Worm (Caenorhabditis elegans) whole organism, L3 larva: ENCODE data around the gene C14A6.13.

Experiments used
- R02D3.7 ChIP-seq: fragments of 150-350 bp; optimal IDR thresholded peaks from 2 replicates; lab custom pipeline; 2014; ENCODE audit warnings: missing biosample characterization, missing genetic modification characterization
- ZK546.5 ChIP-seq: sonication (generic microtip); optimal IDR thresholded peaks from 2 replicates; lab custom pipeline; 2017; ENCODE audit warnings: missing biosample characterization, missing genetic modification characterization
- aly-2 ChIP-seq: fragments of 150-350 bp; optimal IDR thresholded peaks from 2 replicates; lab custom pipeline; 2014; ENCODE audit warnings: missing biosample characterization, missing genetic modification characterization
- ceh-16 ChIP-seq: sonication (generic microtip); optimal IDR thresholded peaks from 2 replicates; lab custom pipeline; 2017; ENCODE audit warnings: missing biosample characterization, missing genetic modification characterization
- ceh-28 ChIP-seq: fragments of 150-350 bp; optimal IDR thresholded peaks from 2 replicates; lab custom pipeline; 2014; ENCODE audit warnings: missing biosample characterization, missing genetic modification reagents, missing genetic modification characterization
- daf-12 ChIP-seq: fragments of 150-350 bp; optimal IDR thresholded peaks from 2 replicates; lab custom pipeline; 2014; ENCODE audit warnings: missing biosample characterization, missing genetic modification reagents, missing genetic modification characterization
- egl-27 ChIP-seq: sonication (generic microtip); optimal IDR thresholded peaks from 4 replicates; lab custom pipeline; 2017; ENCODE audit warnings: missing biosample characterization, missing genetic modification reagents, missing genetic modification characterization
- egl-5 ChIP-seq: fragments of 150-350 bp; optimal IDR thresholded peaks from 2 replicates; lab custom pipeline; 2017; ENCODE audit warnings: missing biosample characterization, missing genetic modification reagents, missing genetic modification characterization, inconsistent platforms
- elt-1 ChIP-seq: fragments of 150-350 bp; optimal IDR thresholded peaks from 2 replicates; lab custom pipeline; 2014; ENCODE audit warnings: missing biosample characterization, missing genetic modification characterization
- elt-2 ChIP-seq: sonication (generic microtip); optimal IDR thresholded peaks from 2 replicates; lab custom pipeline; 2016; ENCODE audit warnings: missing genetic modification reagents, mild to moderate bottlenecking, missing genetic modification characterization, missing compliant biosample characterization
- eor-1 ChIP-seq, 2 experiments: fragments of 150-350 bp; optimal IDR thresholded peaks; 2 replicates each; lab custom pipeline; 2014 to 2018; ENCODE audit warnings: missing biosample characterization in 2 of 2, missing genetic modification characterization in 2 of 2
- fkh-10 ChIP-seq: sonication (generic microtip); optimal IDR thresholded peaks from 2 replicates; lab custom pipeline; 2017; ENCODE audit warnings: missing biosample characterization, missing genetic modification reagents, missing genetic modification characterization
- fkh-2 ChIP-seq: fragments of 150-350 bp; optimal IDR thresholded peaks from 2 replicates; lab custom pipeline; 2014; ENCODE audit warnings: missing biosample characterization, missing genetic modification reagents, missing genetic modification characterization
- fos-1 ChIP-seq: fragments of 150-350 bp; optimal IDR thresholded peaks from 2 replicates; lab custom pipeline; 2014; ENCODE audit warnings: missing biosample characterization, missing genetic modification characterization
- hmg-11 ChIP-seq: sonication (generic microtip); optimal IDR thresholded peaks from 2 replicates; lab custom pipeline; 2016; ENCODE audit warnings: missing genetic modification characterization, missing compliant biosample characterization
- jun-1 ChIP-seq: fragments of 150-350 bp; optimal IDR thresholded peaks from 2 replicates; lab custom pipeline; 2014; ENCODE audit warnings: missing biosample characterization, missing genetic modification reagents, missing genetic modification characterization
- lin-39 ChIP-seq: fragments of 150-350 bp; optimal IDR thresholded peaks from 2 replicates; lab custom pipeline; 2018; ENCODE audit warnings: missing biosample characterization, missing genetic modification reagents, missing genetic modification characterization
- lsy-12 ChIP-seq: sonication (generic microtip); optimal IDR thresholded peaks from 2 replicates; lab custom pipeline; 2016; ENCODE audit warnings: mild to moderate bottlenecking, missing genetic modification characterization, missing compliant biosample characterization
- mdl-1 ChIP-seq: fragments of 150-350 bp; optimal IDR thresholded peaks from 2 replicates; lab custom pipeline; 2014; ENCODE audit warnings: missing biosample characterization, missing genetic modification characterization
- nfya-1 ChIP-seq: sonication (generic microtip); optimal IDR thresholded peaks from 2 replicates; lab custom pipeline; 2017; ENCODE audit warnings: missing genetic modification characterization, mild to moderate bottlenecking, missing compliant biosample characterization, antibody characterized with exemption, moderate library complexity; ENCODE audit not compliant: insufficient read depth
- nhr-12 ChIP-seq: fragments of 150-350 bp; optimal IDR thresholded peaks from 2 replicates; lab custom pipeline; 2014; ENCODE audit warnings: missing biosample characterization, missing genetic modification characterization
- nhr-23 ChIP-seq: fragments of 150-350 bp; optimal IDR thresholded peaks from 2 replicates; lab custom pipeline; 2014; ENCODE audit warnings: missing biosample characterization, missing genetic modification reagents, missing genetic modification characterization
- nhr-43 ChIP-seq: sonication (generic microtip); optimal IDR thresholded peaks from 2 replicates; lab custom pipeline; 2016; ENCODE audit warnings: mild to moderate bottlenecking, missing genetic modification characterization, missing compliant biosample characterization; ENCODE audit not compliant: poor library complexity, severe bottlenecking
- nhr-67 ChIP-seq: fragments of 150-350 bp; optimal IDR thresholded peaks from 2 replicates; lab custom pipeline; 2014; ENCODE audit warnings: missing biosample characterization, missing genetic modification characterization
- pha-4 ChIP-seq: fragments of 150-350 bp; optimal IDR thresholded peaks from 2 replicates; lab custom pipeline; 2014; ENCODE audit warnings: missing biosample characterization, missing genetic modification reagents, missing genetic modification characterization
- pqm-1 ChIP-seq: fragments of 150-350 bp; optimal IDR thresholded peaks from 2 replicates; lab custom pipeline; 2017; ENCODE audit warnings: missing biosample characterization, missing genetic modification characterization, inconsistent platforms
- skn-1 ChIP-seq: fragments of 150-350 bp; optimal IDR thresholded peaks from 2 replicates; lab custom pipeline; 2014; ENCODE audit warnings: missing biosample characterization, missing genetic modification characterization
- tbx-2 ChIP-seq: sonication (generic microtip); optimal IDR thresholded peaks from 2 replicates; lab custom pipeline; 2016; ENCODE audit warnings: mild to moderate bottlenecking, missing genetic modification characterization, missing compliant biosample characterization
- unc-62 ChIP-seq: fragments of 150-350 bp; sonication (generic microtip); optimal IDR thresholded peaks from 4 replicates; lab custom pipeline; 2014; ENCODE audit warnings: missing biosample characterization, missing genetic modification reagents, missing genetic modification characterization
- ztf-4 ChIP-seq: fragments of 150-350 bp; optimal IDR thresholded peaks from 2 replicates; lab custom pipeline; 2014; ENCODE audit warnings: missing biosample characterization, missing genetic modification characterization

C14A6.13 gene

DNA sequence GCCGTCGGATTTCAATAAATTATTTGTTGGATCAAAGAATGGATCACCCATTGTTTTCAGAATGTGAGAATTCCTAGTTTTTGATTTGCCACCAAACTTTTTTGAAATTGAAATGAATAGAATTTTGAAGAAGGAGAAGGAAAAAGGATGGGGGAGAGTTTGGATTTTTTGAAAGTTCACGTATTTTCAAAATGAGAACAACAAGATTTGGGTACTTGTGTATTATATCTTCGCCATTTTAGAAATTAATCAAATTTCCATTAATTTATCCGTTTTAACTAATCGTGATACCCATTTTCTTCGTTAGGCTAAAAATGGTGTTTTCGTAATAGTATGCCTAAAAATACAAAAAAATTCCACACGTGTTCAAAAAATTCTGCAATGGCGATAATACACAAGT lies 10.4 kb upstream of the C14A6.13 start, which contains the start of gene C14A6.8:
TSS of gene C14A6.8 (minus strand) at position 101 of the 400 bp plus-strand sequence.
- no peak for TF ChIP-seq lin-39
- TF ChIP-seq, all 47 proteins: peak for 0

ce11 chrV:18168266-18168665 lies 7.1 kb upstream of the C14A6.13 start, which contains the start of gene C14A6.7:
TSS of gene C14A6.7 (minus strand) at chrV:18168366.
- TF ChIP-seq ZK546.5 (tag; lab: Kevin White, UChicago) (no peak), lsy-12 (no peak), jun-1 (no peak), unc-62 (GFP tag; lab: Kevin White, UChicago) (no peak), nhr-43 (no peak), ztf-4 (no peak), ceh-16 (no peak), ceh-28 (no peak), tbx-2 (tag; lab: Kevin White, UChicago) (no peak)

ce11 chrV:18167161-18167560 lies 6.0 kb upstream of the C14A6.13 start, which contains the start of gene C14A6.6:
TSS of gene C14A6.6 (minus strand) at chrV:18167261.
- TF ChIP-seq nfya-1 (tag; lab: Kevin White, UChicago) (no peak), nhr-12 (tag; lab: Kevin White, UChicago) (no peak), nhr-23 (tag; lab: Kevin White, UChicago) (no peak)
- TF ChIP-seq, all 47 proteins: peak for 0

DNA sequence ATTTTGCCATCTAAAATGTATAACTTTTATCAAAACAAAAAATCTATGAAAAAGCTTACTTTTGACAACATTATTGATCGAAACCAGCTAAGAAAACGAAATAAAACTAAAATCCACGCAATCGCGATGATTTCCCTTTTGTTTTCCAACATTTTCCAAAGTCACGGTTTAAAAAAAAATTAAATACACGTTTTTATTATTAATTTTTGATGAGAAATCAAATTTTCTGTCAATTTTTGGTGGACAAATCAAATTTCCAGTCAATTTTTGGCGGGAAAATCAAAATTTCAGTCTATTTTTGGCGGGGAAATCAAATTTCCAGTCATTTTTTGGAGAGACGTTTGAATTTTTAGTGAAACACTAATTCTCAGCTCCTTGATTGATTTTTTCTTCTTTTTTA lies 3.6 kb upstream of the C14A6.13 start, which contains the start of gene C14A6.5:
TSS of gene C14A6.5 (minus strand) at position 101 of the 400 bp plus-strand sequence.
- TF ChIP-seq ZK546.5 (tag; lab: Kevin White, UChicago) = no peak

DNA sequence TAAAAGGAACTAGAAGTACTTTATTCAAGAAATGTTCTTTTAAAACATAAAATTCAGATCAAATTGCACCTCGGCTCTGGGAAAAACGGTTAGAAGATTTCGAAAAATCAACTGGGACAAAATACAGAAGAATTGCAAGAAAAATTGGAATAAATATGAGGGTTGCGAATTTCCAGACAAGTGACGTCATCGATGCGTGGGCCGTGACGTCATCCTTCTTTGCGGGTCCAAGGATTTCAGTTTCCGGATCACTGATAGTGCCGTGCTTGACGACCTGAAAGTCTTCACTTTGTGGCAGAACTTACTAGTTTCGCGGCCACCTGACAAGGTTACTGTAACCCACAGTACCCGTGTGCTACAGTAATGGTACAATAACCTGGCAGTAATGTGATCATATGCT lies 2.3 kb upstream of the C14A6.13 start:
- no peak for TF ChIP-seq nfya-1 (tag; lab: Kevin White, UChicago)

DNA sequence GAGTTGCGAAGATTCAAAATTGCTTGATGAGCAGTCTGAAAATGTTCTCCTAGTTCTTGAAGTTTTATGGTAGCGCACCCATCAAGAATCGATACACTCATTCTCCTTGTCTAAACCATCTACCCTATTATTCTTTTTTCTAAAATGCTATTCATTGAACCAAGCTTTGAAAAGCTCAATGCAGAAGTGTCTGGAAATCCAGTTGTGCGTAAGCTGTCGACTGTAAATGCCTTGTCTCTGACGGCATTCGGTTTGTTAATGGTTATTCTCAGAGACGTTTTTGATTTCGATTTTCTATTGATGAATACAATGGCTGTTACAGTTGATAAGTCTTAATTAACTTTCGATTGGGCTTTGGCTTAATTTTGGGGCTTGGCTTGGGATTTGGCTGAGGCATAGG lies 1.4 kb upstream of the C14A6.13 start, which contains the start of gene C14A6.12:
TSS of gene C14A6.12 (minus strand) at position 101 of the 400 bp plus-strand sequence.
- TF ChIP-seq ceh-16 (no peak), ZK546.5 (tag; lab: Kevin White, UChicago) (no peak), aly-2 (tag; lab: Kevin White, UChicago) (no peak), nhr-67 (tag; lab: Kevin White, UChicago) (no peak), fkh-2 (tag; lab: Kevin White, UChicago) (no peak), mdl-1 (no peak), lsy-12 (no peak), lin-39 (no peak), eor-1 (tag; optimal IDR thresholded peaks at IDR 0.05; lab: Kevin White, UChicago) (no peak), pha-4 (tag; lab: Kevin White, UChicago) (no peak), R02D3.7 (no peak), ceh-28 (no peak), tbx-2 (tag; lab: Kevin White, UChicago) (no peak), egl-5 (tag; lab: Kevin White, UChicago) (no peak), fos-1 (tag; lab: Kevin White, UChicago) (no peak), daf-12 (no peak), fkh-10 (GFP tag; lab: Kevin White, UChicago) (no peak), elt-1 (tag; lab: Kevin White, UChicago) (no peak), nhr-12 (tag; lab: Kevin White, UChicago) (no peak)

- TF ChIP-seq nhr-43 (no peak), egl-27 (no peak), daf-12 (no peak), unc-62 (GFP tag; lab: Kevin White, UChicago) (no peak), nhr-23 (tag; lab: Kevin White, UChicago) (no peak), hmg-11 (no peak)
These were observed 3.0 kb downstream of the C14A6.13 start for ce11 chrV:18158172-18158571.

- no peak for TF ChIP-seq fkh-10 (GFP tag; lab: Kevin White, UChicago)
- peak; percentile 50 for TF ChIP-seq elt-2 (tag; lab: Kevin White, UChicago)
- TF ChIP-seq pqm-1 (tag; lab: Kevin White, UChicago) = peak; percentile 66
- no peak for TF ChIP-seq skn-1 (tag; lab: Kevin White, UChicago)
- TF ChIP-seq, all 47 proteins: peak for 2
These were observed 3.4 kb downstream of the C14A6.13 start, which contains the start of gene clec-48 for ce11 chrV:18157707-18158106. TSS of gene clec-48 (plus strand) at chrV:18158026.
